Worm (Caenorhabditis elegans) whole organism, L1 larva: ENCODE results near the gene W03F9.2.
A peak's percentile ranks its signal among the peaks of the same experiment; 100 is the strongest.

ENCODE experiments used
- C16A3.4 ChIP-seq: fragments of 150-350 bp; optimal IDR thresholded peaks from 2 replicates; lab custom pipeline; 2014; ENCODE audit warnings: missing biosample characterization, missing genetic modification characterization
- C34B4.2 ChIP-seq: sonication (generic microtip); optimal IDR thresholded peaks from 2 replicates; lab custom pipeline; 2017; ENCODE audit warnings: mild to moderate bottlenecking, missing genetic modification characterization, missing compliant biosample characterization
- F16B12.6 ChIP-seq: fragments of 150-350 bp; optimal IDR thresholded peaks from 2 replicates; lab custom pipeline; 2014; ENCODE audit warnings: missing biosample characterization, missing genetic modification characterization
- aha-1 ChIP-seq: fragments of 150-350 bp; optimal IDR thresholded peaks from 2 replicates; lab custom pipeline; 2014; ENCODE audit warnings: missing biosample characterization, missing genetic modification characterization
- ama-1 ChIP-seq: fragments of 150-350 bp; optimal IDR thresholded peaks from 2 replicates; lab custom pipeline; 2014
- blmp-1 ChIP-seq: fragments of 150-350 bp; optimal IDR thresholded peaks from 2 replicates; lab custom pipeline; 2014; ENCODE audit warnings: missing biosample characterization, missing genetic modification characterization
- ceh-63 ChIP-seq: fragments of 200-800 bp; sonication (Bioruptor generic); optimal IDR thresholded peaks from 2 replicates; lab custom pipeline; 2018; ENCODE audit warnings: mild to moderate bottlenecking, missing genetic modification characterization, missing compliant biosample characterization
- ceh-82 ChIP-seq, 3 experiments: fragments of 150-350 bp in 1 of 3; sonication (generic microtip) in 2 of 3; optimal IDR thresholded peaks; 2 replicates each; lab custom pipeline; 2014 to 2017; ENCODE audit warnings: missing biosample characterization in 3 of 3, missing genetic modification characterization in 3 of 3
- ceh-88 ChIP-seq: fragments of 200-800 bp; sonication (Bioruptor generic); IDR thresholded peaks from 2 replicates; pipeline ENCODE4 v1.3.6; 2022; ENCODE audit warnings: missing genetic modification characterization, missing compliant biosample characterization
- ces-1 ChIP-seq: fragments of 150-350 bp; optimal IDR thresholded peaks from 2 replicates; lab custom pipeline; 2014; ENCODE audit warnings: missing biosample characterization, missing genetic modification reagents, missing genetic modification characterization
- dpl-1 ChIP-seq, 3 experiments: fragments of 150-350 bp in 2 of 3; sonication (generic microtip) in 1 of 3; optimal IDR thresholded peaks; 2 replicates each; lab custom pipeline; 2014 to 2017; ENCODE audit warnings: missing biosample characterization in 3 of 3, missing genetic modification characterization in 3 of 3, missing genetic modification reagents in 3 of 3
- efl-1 ChIP-seq, 4 experiments: fragments of 150-350 bp; optimal IDR thresholded peaks in 3 of 4; peaks in 1 of 4; 1 replicate in 1 of 4; 2 replicates in 3 of 4; lab custom pipeline; 2014; ENCODE audit warnings: missing biosample characterization in 2 of 4, missing genetic modification characterization in 2 of 4, missing genetic modification reagents in 2 of 4
- egl-13 ChIP-seq: sonication (generic microtip); optimal IDR thresholded peaks from 2 replicates; lab custom pipeline; 2016; ENCODE audit warnings: missing genotype, missing genetic modification reagents, missing genetic modification characterization, missing compliant biosample characterization
- egl-27 ChIP-seq, 2 experiments: fragments of 150-350 bp in 1 of 2; sonication (generic microtip); optimal IDR thresholded peaks; 3 replicates each; lab custom pipeline; 2017 to 2018; ENCODE audit warnings: missing biosample characterization in 2 of 2, missing genetic modification characterization in 2 of 2, missing genetic modification reagents in 2 of 2
- elt-2 ChIP-seq: sonication (generic microtip); optimal IDR thresholded peaks from 2 replicates; lab custom pipeline; 2016; ENCODE audit warnings: missing genetic modification characterization, mild to moderate bottlenecking, inconsistent platforms, missing compliant biosample characterization, missing genetic modification reagents
- fkh-10 ChIP-seq: sonication (generic microtip); optimal IDR thresholded peaks from 2 replicates; lab custom pipeline; 2017; ENCODE audit warnings: missing biosample characterization, missing genetic modification reagents, missing genetic modification characterization
- fkh-4 ChIP-seq: sonication (generic microtip); optimal IDR thresholded peaks from 2 replicates; lab custom pipeline; 2016; ENCODE audit warnings: missing compliant biosample characterization, missing genetic modification characterization, borderline replicate concordance
- fkh-8 ChIP-seq: sonication (generic microtip); optimal IDR thresholded peaks from 2 replicates; lab custom pipeline; 2016; ENCODE audit warnings: mild to moderate bottlenecking, missing genetic modification characterization, missing compliant biosample characterization
- hpl-2 ChIP-seq: fragments of 150-350 bp; optimal IDR thresholded peaks from 2 replicates; lab custom pipeline; 2014; ENCODE audit warnings: missing biosample characterization, missing genetic modification reagents, missing genetic modification characterization
- isw-1 ChIP-seq: fragments of 200-800 bp; sonication (Bioruptor generic); IDR thresholded peaks from 2 replicates; pipeline ENCODE4 v1.3.6; 2022; ENCODE audit warnings: missing genetic modification characterization, missing compliant biosample characterization
- lin-13 ChIP-seq: fragments of 150-350 bp; optimal IDR thresholded peaks from 2 replicates; lab custom pipeline; 2014; ENCODE audit warnings: missing biosample characterization, missing genetic modification reagents, missing genetic modification characterization
- lin-14 ChIP-seq: fragments of 200-800 bp; sonication (Bioruptor generic); optimal IDR thresholded peaks from 2 replicates; lab custom pipeline; 2018; ENCODE audit warnings: mild to moderate bottlenecking, missing genetic modification characterization, moderate library complexity, missing compliant biosample characterization
- lin-35 ChIP-seq, 2 experiments: fragments of 150-350 bp; optimal IDR thresholded peaks; 2 replicates each; lab custom pipeline; 2014; ENCODE audit warnings: missing biosample characterization in 2 of 2, missing genetic modification characterization in 2 of 2, missing genetic modification reagents in 2 of 2
- lin-39 ChIP-seq: fragments of 150-350 bp; optimal IDR thresholded peaks from 2 replicates; lab custom pipeline; 2014; ENCODE audit warnings: missing biosample characterization, missing genetic modification reagents, missing genetic modification characterization
- lir-3 ChIP-seq: sonication (generic microtip); optimal IDR thresholded peaks from 2 replicates; lab custom pipeline; 2016; ENCODE audit warnings: mild to moderate bottlenecking, missing genetic modification characterization, moderate library complexity, missing compliant biosample characterization; ENCODE audit not compliant: poor library complexity
- lsy-2 ChIP-seq, 2 experiments: fragments of 150-350 bp; optimal IDR thresholded peaks; 2 replicates each; lab custom pipeline; 2014; ENCODE audit warnings: missing biosample characterization in 2 of 2, missing genetic modification characterization in 2 of 2
- mab-9 ChIP-seq: fragments of 200-800 bp; sonication (Bioruptor generic); IDR thresholded peaks from 2 replicates; pipeline ENCODE4 v1.3.6; 2022; ENCODE audit warnings: missing genetic modification reagents, missing genetic modification characterization, missing compliant biosample characterization
- mdl-1 ChIP-seq, 2 experiments: fragments of 150-350 bp; optimal IDR thresholded peaks; 2 replicates each; lab custom pipeline; 2014 to 2017; ENCODE audit warnings: missing biosample characterization in 2 of 2, missing genetic modification characterization in 2 of 2, inconsistent platforms in 1 of 2
- mef-2 ChIP-seq: fragments of 150-350 bp; optimal IDR thresholded peaks from 2 replicates; lab custom pipeline; 2014; ENCODE audit warnings: missing biosample characterization, missing genetic modification characterization
- nhr-20 ChIP-seq: sonication (generic microtip); optimal IDR thresholded peaks from 2 replicates; lab custom pipeline; 2016; ENCODE audit warnings: mild to moderate bottlenecking, missing genetic modification characterization, missing compliant biosample characterization
- nhr-237 ChIP-seq: fragments of 150-350 bp; optimal IDR thresholded peaks from 2 replicates; lab custom pipeline; 2014; ENCODE audit warnings: missing biosample characterization, missing genetic modification characterization
- nhr-28 ChIP-seq: fragments of 150-350 bp; optimal IDR thresholded peaks from 2 replicates; lab custom pipeline; 2014; ENCODE audit warnings: missing biosample characterization, missing genetic modification characterization
- nhr-47 ChIP-seq: sonication (generic microtip); optimal IDR thresholded peaks from 2 replicates; lab custom pipeline; 2016; ENCODE audit warnings: mild to moderate bottlenecking, missing genetic modification characterization, moderate library complexity, missing compliant biosample characterization
- nhr-71 ChIP-seq: sonication (generic microtip); optimal IDR thresholded peaks from 2 replicates; lab custom pipeline; 2016; ENCODE audit warnings: mild to moderate bottlenecking, missing genetic modification characterization, moderate library complexity, missing compliant biosample characterization
- nhr-77 ChIP-seq: fragments of 150-350 bp; optimal IDR thresholded peaks from 2 replicates; lab custom pipeline; 2014; ENCODE audit warnings: missing biosample characterization, missing genetic modification characterization
- nhr-85 ChIP-seq: sonication (generic microtip); peaks from one replicate; lab custom pipeline; 2016; ENCODE audit warnings: missing genetic modification characterization, inconsistent platforms, missing compliant biosample characterization
- pag-3 ChIP-seq: sonication (generic microtip); optimal IDR thresholded peaks from 2 replicates; lab custom pipeline; 2017; ENCODE audit warnings: missing genetic modification characterization, mild to moderate bottlenecking, missing compliant biosample characterization, antibody characterized with exemption, borderline replicate concordance; ENCODE audit not compliant: insufficient read depth
- pax-3 ChIP-seq: fragments of 200-800 bp; sonication (Bioruptor generic); optimal IDR thresholded peaks from 2 replicates; lab custom pipeline; 2018; ENCODE audit warnings: mild to moderate bottlenecking, missing genetic modification characterization, moderate library complexity, missing compliant biosample characterization
- rnt-1 ChIP-seq: sonication (generic microtip); optimal IDR thresholded peaks from 2 replicates; lab custom pipeline; 2016; ENCODE audit warnings: mild to moderate bottlenecking, missing genetic modification characterization, moderate library complexity, missing compliant biosample characterization
- skn-1 ChIP-seq: fragments of 150-350 bp; optimal IDR thresholded peaks from 2 replicates; lab custom pipeline; 2014; ENCODE audit warnings: missing biosample characterization, missing genetic modification characterization
- snpc-4 ChIP-seq: fragments of 150-350 bp; optimal IDR thresholded peaks from 2 replicates; lab custom pipeline; 2014; ENCODE audit warnings: missing biosample characterization, missing genetic modification characterization
- sox-4 ChIP-seq: sonication (generic microtip); optimal IDR thresholded peaks from 2 replicates; lab custom pipeline; 2016; ENCODE audit warnings: missing genetic modification characterization, missing compliant biosample characterization
- swsn-7 ChIP-seq: sonication (generic microtip); optimal IDR thresholded peaks from 2 replicates; lab custom pipeline; 2016; ENCODE audit warnings: missing genetic modification characterization, missing compliant biosample characterization
- tbx-2 ChIP-seq: sonication (generic microtip); optimal IDR thresholded peaks from 2 replicates; lab custom pipeline; 2016; ENCODE audit warnings: missing genetic modification characterization, missing compliant biosample characterization
- tlp-1 ChIP-seq: fragments of 150-350 bp; optimal IDR thresholded peaks from 2 replicates; lab custom pipeline; 2014; ENCODE audit warnings: missing biosample characterization, missing genetic modification characterization
- unc-130 ChIP-seq: fragments of 150-350 bp; optimal IDR thresholded peaks from 2 replicates; lab custom pipeline; 2017; ENCODE audit warnings: missing biosample characterization, missing genetic modification characterization, inconsistent platforms
- unc-30 ChIP-seq: sonication (generic microtip); optimal IDR thresholded peaks from 2 replicates; lab custom pipeline; 2017; ENCODE audit warnings: missing biosample characterization, missing genetic modification characterization
- unc-98 ChIP-seq: fragments of 200-800 bp; sonication (Bioruptor generic); IDR thresholded peaks from 2 replicates; pipeline ENCODE4 v1.3.6; 2022; ENCODE audit warnings: missing genetic modification characterization, missing compliant biosample characterization
- vab-15 ChIP-seq: sonication (generic microtip); optimal IDR thresholded peaks from 2 replicates; lab custom pipeline; 2017; ENCODE audit warnings: missing genotype, mild to moderate bottlenecking, missing genetic modification characterization, missing compliant biosample characterization
- xbp-1 ChIP-seq: sonication (generic microtip); optimal IDR thresholded peaks from 2 replicates; lab custom pipeline; 2016; ENCODE audit warnings: missing genetic modification characterization, missing compliant biosample characterization
- zag-1 ChIP-seq: fragments of 150-350 bp; optimal IDR thresholded peaks from 2 replicates; lab custom pipeline; 2014; ENCODE audit warnings: missing biosample characterization, missing genetic modification characterization
- zip-4 ChIP-seq: fragments of 200-800 bp; sonication (Bioruptor generic); optimal IDR thresholded peaks from 2 replicates; lab custom pipeline; 2018; ENCODE audit warnings: mild to moderate bottlenecking, missing genetic modification characterization, moderate library complexity, missing compliant biosample characterization
- ztf-4 ChIP-seq: fragments of 150-350 bp; optimal IDR thresholded peaks from 2 replicates; lab custom pipeline; 2014; ENCODE audit warnings: missing biosample characterization, missing genetic modification characterization

The W03F9.2 gene

DNA sequence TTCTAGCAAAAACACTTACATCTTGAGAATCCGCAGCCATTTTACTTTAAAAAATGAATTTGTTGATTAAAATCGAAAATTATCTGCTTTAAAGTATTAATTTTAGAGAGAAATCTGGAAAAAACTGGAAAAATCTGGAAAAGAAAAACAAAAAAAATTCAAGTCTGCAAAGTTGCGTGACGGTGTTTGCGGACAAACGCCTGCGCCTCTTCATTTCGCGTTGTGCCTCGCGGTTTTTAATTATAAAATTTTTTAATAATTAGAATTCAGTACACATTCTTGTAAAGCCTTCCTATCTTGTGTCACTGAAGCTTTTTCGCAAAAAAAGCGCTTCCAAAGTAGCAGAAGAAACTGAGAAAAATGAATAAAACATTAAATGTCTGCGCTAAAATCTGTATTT, 1.2 kb downstream of the W03F9.2 start, which contains the start of gene W03F9.1 (continued):
- TF ChIP-seq isw-1 (GFP tag; lab: Robert Waterston, UW) (peak; percentile 62), dpl-1 (GFP tag; optimal IDR thresholded peaks at IDR 0.05; lab: Kevin White, UChicago) (peak; percentile 42 to 70 (median 64)), fkh-10 (no peak), tlp-1 (tag; lab: Kevin White, UChicago) (no peak), lin-14 (GFP tag; lab: Kevin White, UChicago) (no peak), nhr-237 (no peak), lin-13 (GFP tag; lab: Kevin White, UChicago) (peak; percentile 16), xbp-1 (tag; lab: Kevin White, UChicago) (peak; percentile 69), mdl-1 (tag; optimal IDR thresholded peaks at IDR 0.05; lab: Kevin White, UChicago) (no peak), nhr-28 (no peak), lir-3 (tag; lab: Kevin White, UChicago) (no peak), ceh-63 (no peak), fkh-8 (tag; lab: Kevin White, UChicago) (peak; percentile 48), ceh-88 (GFP tag; lab: Robert Waterston, UW) (no peak), unc-98 (GFP tag; lab: Robert Waterston, UW) (no peak), aha-1 (tag; lab: Kevin White, UChicago) (no peak), zip-4 (peak; percentile 11), C34B4.2 (tag; lab: Kevin White, UChicago) (no peak), mef-2 (tag; lab: Kevin White, UChicago) (no peak), nhr-71 (peak; percentile 82), elt-2 (tag; lab: Kevin White, UChicago) (peak; percentile 26), pag-3 (no peak), egl-13 (tag; lab: Kevin White, UChicago) (peak; percentile 69), ceh-82 (tag; optimal IDR thresholded peaks at IDR 0.05; lab: Kevin White, UChicago) (peak in 2 of 3 experiments; percentile 57 to 60), rnt-1 (tag; lab: Kevin White, UChicago) (peak; percentile 53), swsn-7 (tag; lab: Kevin White, UChicago) (peak; percentile 72), ama-1 (lab: Kevin White, UChicago) (no peak), snpc-4 (tag; lab: Kevin White, UChicago) (peak; percentile 67), blmp-1 (tag; lab: Kevin White, UChicago) (peak; percentile 37), lsy-2 (tag; optimal IDR thresholded peaks at IDR 0.05; lab: Kevin White, UChicago) (peak; percentile 59 to 79), nhr-77 (tag; lab: Kevin White, UChicago) (no peak), fkh-4 (tag; lab: Kevin White, UChicago) (peak; percentile 30), F16B12.6 (tag; lab: Kevin White, UChicago) (peak; percentile 96), egl-27 (tag; optimal IDR thresholded peaks at IDR 0.05; lab: Kevin White, UChicago) (no peak), ztf-4 (tag; lab: Kevin White, UChicago) (no peak), nhr-85 (tag; lab: Kevin White, UChicago) (peak; percentile 33), C16A3.4 (tag; lab: Kevin White, UChicago) (peak; percentile 21), tbx-2 (peak; percentile 69), unc-30 (tag; lab: Kevin White, UChicago) (no peak), zag-1 (tag; lab: Kevin White, UChicago) (no peak), lin-35 (GFP tag; optimal IDR thresholded peaks at IDR 0.05; lab: Kevin White, UChicago) (peak; percentile 41 to 57), mab-9 (no peak), nhr-20 (tag; lab: Kevin White, UChicago) (peak; percentile 69), hpl-2 (no peak), skn-1 (tag; lab: Kevin White, UChicago) (peak; percentile 69), lin-39 (tag; lab: Kevin White, UChicago) (peak; percentile 77), sox-4 (peak; percentile 50), pax-3 (tag; lab: Kevin White, UChicago) (peak; percentile 7), nhr-47 (tag; lab: Kevin White, UChicago) (peak; percentile 85), unc-130 (peak; percentile 65), efl-1 (optimal IDR thresholded peaks at IDR 0.05; lab: Kevin White, UChicago) (peak; percentile 45 to 65), efl-1 (GFP tag; optimal IDR thresholded peaks at IDR 0.05 in 1 of 2; lab: Kevin White, UChicago) (peak; percentile 73 to 95), vab-15 (tag; lab: Kevin White, UChicago) (no peak), ces-1 (GFP tag; lab: Kevin White, UChicago) (no peak)
